Fruit fly (Drosophila melanogaster) whole organism, larva: Measurements from ENCODE around the gene CG44040.
A peak's percentile ranks its signal among the peaks of the same experiment; 100 is the strongest.

ENCODE experiments used
- noc ChIP-seq: fragments of 200-800 bp; sonication (Bioruptor generic); optimal IDR thresholded peaks from 3 replicates; lab custom pipeline; 2019; ENCODE audit warnings: missing biosample characterization, mild to moderate bottlenecking, missing genetic modification characterization, moderate library complexity

CG44040 gene

dm6 chr3R:15339111-15339510 is 18.9 kb downstream of the CG44040 start:
- TF ChIP-seq noc (tag; lab: Kevin White, UChicago): no peak

- TF ChIP-seq noc (tag; lab: Kevin White, UChicago): no peak
Observed at dm6 chr3R:15340052-15340732, 20.0 kb downstream of the CG44040 start, which contains the start of gene SerRS-m. SerRS-m (plus strand) TSS chr3R:15340667.

dm6 chr3R:15342432-15342925 is 22.3 kb downstream of the CG44040 start:
- no peak for TF ChIP-seq noc (tag; lab: Kevin White, UChicago)

dm6 chr3R:15342926-15343685 is 22.9 kb downstream of the CG44040 start, which contains the start of gene Nagk:
Nagk (minus strand) TSS chr3R:15343256.
- peak; percentile 75 for TF ChIP-seq noc (tag; lab: Kevin White, UChicago)

dm6 chr3R:15345198-15346017 is 25.2 kb downstream of the CG44040 start:
- peak; percentile 22 for TF ChIP-seq noc (tag; lab: Kevin White, UChicago)

- TF ChIP-seq noc (tag; lab: Kevin White, UChicago): no peak
Observed at dm6 chr3R:15346018-15346383, 25.8 kb downstream of the CG44040 start, which contains the start of the genes Surf4 and CG31301. Surf4 (minus strand) TSS chr3R:15346176. CG31301 (plus strand) TSS chr3R:15346205.

- no peak for TF ChIP-seq noc (tag; lab: Kevin White, UChicago)
Observed at dm6 chr3R:15347822-15348221, 27.6 kb downstream of the CG44040 start, which contains the start of the genes CG42726 and CG42727. CG42726 (plus strand) TSS chr3R:15348048. CG42727 (plus strand) TSS chr3R:15348048.

dm6 chr3R:15350993-15351426 is 30.8 kb downstream of the CG44040 start, which contains the start of the genes Trs33 and Tmtc4:
Trs33 (minus strand) TSS chr3R:15350995.
Tmtc4 (plus strand) TSS chr3R:15351225.
- TF ChIP-seq noc (tag; lab: Kevin White, UChicago): peak; percentile 47

- TF ChIP-seq noc (tag; lab: Kevin White, UChicago): no peak
Observed at dm6 chr3R:15354019-15354418, 33.8 kb downstream of the CG44040 start.

dm6 chr3R:15356152-15356551 is 36.0 kb downstream of the CG44040 start:
- no peak for TF ChIP-seq noc (tag; lab: Kevin White, UChicago)

dm6 chr3R:15356645-15357431 is 36.7 kb downstream of the CG44040 start, which contains the start of the genes Atg4b and Hibch:
Atg4b (minus strand) TSS chr3R:15356924.
Hibch (plus strand) TSS chr3R:15357229.
- TF ChIP-seq noc (tag; lab: Kevin White, UChicago): peak; percentile 88

dm6 chr3R:15361490-15361889 is 41.3 kb downstream of the CG44040 start, which contains the start of the genes Cog2 and Trax:
Cog2 (minus strand) TSS chr3R:15361657.
Trax (plus strand) TSS chr3R:15361692.
- no peak for TF ChIP-seq noc (tag; lab: Kevin White, UChicago)

dm6 chr3R:15363608-15364007 is 43.4 kb downstream of the CG44040 start, which contains the start of gene CG6171:
CG6171 (minus strand) TSS chr3R:15363857.
- TF ChIP-seq noc (tag; lab: Kevin White, UChicago): no peak

dm6 chr3R:15366839-15367238 is 46.7 kb downstream of the CG44040 start:
- no peak for TF ChIP-seq noc (tag; lab: Kevin White, UChicago)
